Worm (Caenorhabditis elegans): ENCODE measurements around the gene ZK353.3.

DNA sequence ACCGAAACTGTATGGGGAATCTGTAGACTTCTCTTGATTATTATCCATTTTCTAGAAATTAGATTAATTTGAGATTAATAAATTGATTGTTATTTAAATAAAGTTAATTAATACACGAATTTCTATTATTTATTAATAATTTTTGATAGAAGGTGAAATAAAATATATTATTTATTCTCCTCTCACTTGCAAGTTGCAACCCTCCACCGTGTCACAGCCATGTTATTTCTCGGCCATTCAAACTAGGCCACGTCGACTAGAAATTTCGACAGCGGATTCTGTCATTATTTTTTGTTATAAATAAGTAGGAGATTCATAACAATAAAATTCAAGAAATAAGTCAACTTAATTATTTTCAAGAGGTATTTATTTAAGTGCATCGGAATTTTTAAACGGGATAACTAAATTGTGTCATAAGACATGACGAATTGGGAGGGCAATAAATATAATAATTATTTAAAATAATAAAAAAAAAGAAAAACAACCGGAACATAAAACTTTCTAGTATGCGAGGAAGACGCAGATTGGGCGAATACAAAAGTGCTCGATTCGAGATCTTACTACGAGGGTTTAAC lies 47.9 kb downstream of the ZK353.3 start, which contains the start of gene ufbp-1:
- TF ChIP-seq nhr-2 (tag; optimal IDR thresholded peaks at IDR 0.05), result no peak
- no peak for TF ChIP-seq unc-62 (GFP tag; optimal IDR thresholded peaks at IDR 0.05)

Measured in whole organism, mixed stage, embryonic.